ENCODE assay signal across 1 fruit fly cellular context in genomic region chr3R:25476744-25477143, dm6.
TF ChIP-seq lines count a peak whose summit lies in the region.

Gene CG4553, minus strand, starts transcription at chr3R:25476915.
Gene MED28, plus strand, starts transcription at chr3R:25477003.

TF ChIP-seq in whole organism, embryonic, 481 proteins besides CTCF, POLR2A, EP300 and RAD21 (continued from another document and continues in another):
- TF ChIP-seq Dip2 (GFP tag; IDR thresholded peaks at IDR 0.05; lab: Robert Waterston, UW) (no peak), CG6683 (GFP tag; optimal IDR thresholded peaks at IDR 0.05; lab: Kevin White, UChicago) (no peak), CG10654 (GFP tag; optimal IDR thresholded peaks at IDR 0.05; lab: Kevin White, UChicago) (no peak), sug (tag; optimal IDR thresholded peaks at IDR 0.05; lab: Kevin White, UChicago) (no peak), unpg (GFP tag; optimal IDR thresholded peaks at IDR 0.05; lab: Kevin White, UChicago) (no peak), Bteb2 (GFP tag; optimal IDR thresholded peaks at IDR 0.05; lab: Kevin White, UChicago) (no peak), nerfin-2 (GFP tag; IDR thresholded peaks at IDR 0.05; lab: Robert Waterston, UW; ENCODE audit: partially characterized antibody) (peak; percentile 74), CG4424 (GFP tag; optimal IDR thresholded peaks at IDR 0.05; lab: Kevin White, UChicago) (no peak), pzg (GFP tag; optimal IDR thresholded peaks at IDR 0.05; lab: Kevin White, UChicago) (peak; percentile 50), bsh (GFP tag; optimal IDR thresholded peaks at IDR 0.05; lab: Kevin White, UChicago) (no peak), Deaf1 (tag; optimal IDR thresholded peaks at IDR 0.05; lab: Kevin White, UChicago) (no peak), bab2 (GFP tag; optimal IDR thresholded peaks at IDR 0.05; lab: Kevin White, UChicago) (no peak), chinmo (GFP tag; IDR thresholded peaks at IDR 0.05; lab: Robert Waterston, UW; ENCODE audit: partially characterized antibody) (peak; percentile 74; the same call in 2 of the 4 replicates), trem (tag; optimal IDR thresholded peaks at IDR 0.05; lab: Kevin White, UChicago) (peak; percentile 32), CG33213 (GFP tag; optimal IDR thresholded peaks at IDR 0.05; lab: Kevin White, UChicago) (no peak), MESR4 (GFP tag; optimal IDR thresholded peaks at IDR 0.05; lab: Kevin White, UChicago) (peak; percentile 58), pum (GFP tag; optimal IDR thresholded peaks at IDR 0.05; lab: Kevin White, UChicago) (no peak), nmo (GFP tag; optimal IDR thresholded peaks at IDR 0.05; lab: Kevin White, UChicago) (peak; percentile 5), CG9817 (tag; optimal IDR thresholded peaks at IDR 0.05; lab: Kevin White, UChicago) (no peak), CG34224 (GFP tag; IDR thresholded peaks at IDR 0.05; lab: Robert Waterston, UW; ENCODE audit: partially characterized antibody) (peak; percentile 89), NC2β (GFP tag; optimal IDR thresholded peaks at IDR 0.05; lab: Kevin White, UChicago) (no peak), prd (optimal IDR thresholded peaks at IDR 0.05; lab: Kevin White, UChicago) (no peak), prd (GFP tag; IDR thresholded peaks at IDR 0.05; lab: Robert Waterston, UW) (no peak), CG8281 (tag; optimal IDR thresholded peaks at IDR 0.05; lab: Kevin White, UChicago) (no peak), CG10321 (GFP tag; IDR thresholded peaks at IDR 0.05; lab: Robert Waterston, UW) (no peak), bcd (GFP tag; optimal IDR thresholded peaks at IDR 0.05; lab: Kevin White, UChicago) (no peak), tio (GFP tag; optimal IDR thresholded peaks at IDR 0.05; lab: Kevin White, UChicago) (no peak), gcm2 (GFP tag; optimal IDR thresholded peaks at IDR 0.05; lab: Kevin White, UChicago) (no peak), CG8765 (GFP tag; IDR thresholded peaks at IDR 0.05; lab: Robert Waterston, UW) (no peak), Dp (GFP tag; optimal IDR thresholded peaks at IDR 0.05; lab: Kevin White, UChicago) (peak; percentile 61), cad (GFP tag; optimal IDR thresholded peaks at IDR 0.05; lab: Kevin White, UChicago) (no peak), amos (GFP tag; IDR thresholded peaks at IDR 0.05; lab: Robert Waterston, UW; ENCODE audit: partially characterized antibody) (peak; percentile 85), Tbp (GFP tag; optimal IDR thresholded peaks at IDR 0.05; lab: Kevin White, UChicago) (no peak), Atf6 (GFP tag; IDR thresholded peaks at IDR 0.05; lab: Robert Waterston, UW) (no peak), CG7963 (GFP tag; IDR thresholded peaks at IDR 0.05; lab: Robert Waterston, UW; ENCODE audit: partially characterized antibody) (peak; percentile 75), CG3407 (GFP tag; optimal IDR thresholded peaks at IDR 0.05; lab: Kevin White, UChicago) (no peak), Optix (GFP tag; IDR thresholded peaks at IDR 0.05; lab: Robert Waterston, UW) (no peak), CG5180 (GFP tag; optimal IDR thresholded peaks at IDR 0.05; lab: Kevin White, UChicago) (no peak), HLH4C (GFP tag; IDR thresholded peaks at IDR 0.05; lab: Robert Waterston, UW; ENCODE audit: partially characterized antibody) (peak; percentile 85), gt (GFP tag; IDR thresholded peaks at IDR 0.05; lab: Robert Waterston, UW) (no peak), wek (GFP tag; optimal IDR thresholded peaks at IDR 0.05; lab: Kevin White, UChicago) (no peak), repo (GFP tag; optimal IDR thresholded peaks at IDR 0.05; lab: Kevin White, UChicago) (no peak), mam (GFP tag; optimal IDR thresholded peaks at IDR 0.05; lab: Kevin White, UChicago) (no peak), pita (GFP tag; optimal IDR thresholded peaks at IDR 0.05; lab: Kevin White, UChicago) (no peak), CG8924 (tag; optimal IDR thresholded peaks at IDR 0.05; lab: Kevin White, UChicago) (no peak), Lpt (GFP tag; optimal IDR thresholded peaks at IDR 0.05; lab: Kevin White, UChicago) (no peak), CG12769 (tag; optimal IDR thresholded peaks at IDR 0.05; lab: Kevin White, UChicago) (no peak), tx (GFP tag; optimal IDR thresholded peaks at IDR 0.05; lab: Kevin White, UChicago) (no peak), CG11398 (GFP tag; optimal IDR thresholded peaks at IDR 0.05; lab: Kevin White, UChicago) (no peak), CG2129 (GFP tag; IDR thresholded peaks at IDR 0.05; lab: Robert Waterston, UW; ENCODE audit: partially characterized antibody) (peak; percentile 55), CG12236 (GFP tag; optimal IDR thresholded peaks at IDR 0.05; lab: Kevin White, UChicago) (no peak), tin (GFP tag; optimal IDR thresholded peaks at IDR 0.05; lab: Kevin White, UChicago) (no peak), CG2199 (GFP tag; IDR thresholded peaks at IDR 0.05; lab: Robert Waterston, UW) (no peak), Pdp1 (GFP tag; optimal IDR thresholded peaks at IDR 0.05; lab: Kevin White, UChicago) (peak in 1 of 2 experiments; percentile 92), Asciz (GFP tag; optimal IDR thresholded peaks at IDR 0.05; lab: Kevin White, UChicago) (no peak), Dref (GFP tag; IDR thresholded peaks at IDR 0.05; lab: Robert Waterston, UW) (peak; percentile 85), Hand (GFP tag; optimal IDR thresholded peaks at IDR 0.05; lab: Kevin White, UChicago) (no peak), CG9609 (GFP tag; optimal IDR thresholded peaks at IDR 0.05; lab: Kevin White, UChicago) (no peak), trh (GFP tag; optimal IDR thresholded peaks at IDR 0.05; lab: Kevin White, UChicago) (no peak), CG13894 (tag; optimal IDR thresholded peaks at IDR 0.05; lab: Kevin White, UChicago) (no peak), eve (GFP tag; optimal IDR thresholded peaks at IDR 0.05; lab: Kevin White, UChicago) (no peak), caup (GFP tag; optimal IDR thresholded peaks at IDR 0.05; lab: Kevin White, UChicago; ENCODE audit: severe bottlenecking) (no peak), stwl (tag; optimal IDR thresholded peaks at IDR 0.05; lab: Kevin White, UChicago) (peak; percentile 67), Nf-YC (tag; optimal IDR thresholded peaks at IDR 0.05; lab: Kevin White, UChicago) (peak; percentile 4), CG4730 (GFP tag; IDR thresholded peaks at IDR 0.05; lab: Robert Waterston, UW) (no peak), B-H1 (GFP tag; IDR thresholded peaks at IDR 0.05; lab: Robert Waterston, UW) (no peak), sim (GFP tag; IDR thresholded peaks at IDR 0.05; lab: Robert Waterston, UW) (no peak), CG12659 (GFP tag; optimal IDR thresholded peaks at IDR 0.05; lab: Kevin White, UChicago) (peak; percentile 41), her (GFP tag; optimal IDR thresholded peaks at IDR 0.05; lab: Kevin White, UChicago) (no peak), sd (tag; optimal IDR thresholded peaks at IDR 0.05; lab: Kevin White, UChicago) (no peak), emc (GFP tag; optimal IDR thresholded peaks at IDR 0.05; lab: Kevin White, UChicago) (no peak), CG4617 (GFP tag; optimal IDR thresholded peaks at IDR 0.05; lab: Kevin White, UChicago; ENCODE audit: borderline replicate concordance) (peak; percentile 26), CG7372 (GFP tag; IDR thresholded peaks at IDR 0.05; lab: Robert Waterston, UW) (no peak), Gug (GFP tag; IDR thresholded peaks at IDR 0.05; lab: Robert Waterston, UW) (no peak), Mrtf (GFP tag; IDR thresholded peaks at IDR 0.05; lab: Robert Waterston, UW) (no peak), onecut (GFP tag; IDR thresholded peaks at IDR 0.05; lab: Robert Waterston, UW) (no peak), croc (GFP tag; conservative IDR thresholded peaks at IDR 0.05; lab: Robert Waterston, UW) (no peak), ro (GFP tag; IDR thresholded peaks at IDR 0.05; lab: Robert Waterston, UW) (no peak), CG11560 (tag; IDR thresholded peaks at IDR 0.05; lab: Robert Waterston, UW) (no peak), YL-1 (GFP tag; optimal IDR thresholded peaks at IDR 0.05; lab: Kevin White, UChicago) (peak; percentile 75), CG30431 (GFP tag; optimal IDR thresholded peaks at IDR 0.05; lab: Kevin White, UChicago) (no peak), fru (optimal IDR thresholded peaks at IDR 0.05; lab: Kevin White, UChicago) (no peak), Jarid2 (GFP tag; optimal IDR thresholded peaks at IDR 0.05; lab: Kevin White, UChicago) (no peak), CG30403 (GFP tag; optimal IDR thresholded peaks at IDR 0.05; lab: Kevin White, UChicago) (no peak), Oaz (GFP tag; IDR thresholded peaks at IDR 0.05; lab: Robert Waterston, UW) (no peak), BEAF-32 (GFP tag; optimal IDR thresholded peaks at IDR 0.05; lab: Kevin White, UChicago) (peak; percentile 76), sna (GFP tag; IDR thresholded peaks at IDR 0.05; lab: Robert Waterston, UW; ENCODE audit: partially characterized antibody) (peak; percentile 87), vnd (GFP tag; IDR thresholded peaks at IDR 0.05; lab: Robert Waterston, UW; ENCODE audit: partially characterized antibody) (peak; percentile 71), esg (GFP tag; conservative IDR thresholded peaks at IDR 0.05; lab: Robert Waterston, UW) (no peak), ATbp (GFP tag; optimal IDR thresholded peaks at IDR 0.05; lab: Kevin White, UChicago) (no peak), CG9797 (GFP tag; optimal IDR thresholded peaks at IDR 0.05; lab: Kevin White, UChicago) (no peak), CG6272 (GFP tag; IDR thresholded peaks at IDR 0.05; lab: Robert Waterston, UW) (no peak), hb (GFP tag; IDR thresholded peaks at IDR 0.05; lab: Robert Waterston, UW; ENCODE audit: partially characterized antibody) (peak; percentile 66; the same call in 2 of the 3 replicates), CG16863 (GFP tag; optimal IDR thresholded peaks at IDR 0.05; lab: Kevin White, UChicago) (no peak), ssp (GFP tag; IDR thresholded peaks at IDR 0.05; lab: Robert Waterston, UW) (no peak), gfzf (GFP tag; optimal IDR thresholded peaks at IDR 0.05; lab: Kevin White, UChicago) (no peak), BtbVII (GFP tag; optimal IDR thresholded peaks at IDR 0.05; lab: Kevin White, UChicago) (no peak), Scr (GFP tag; IDR thresholded peaks at IDR 0.05; lab: Robert Waterston, UW; ENCODE audit: partially characterized antibody) (peak; percentile 80), Hr3 (GFP tag; optimal IDR thresholded peaks at IDR 0.05; lab: Kevin White, UChicago) (no peak), danr (GFP tag; IDR thresholded peaks at IDR 0.05; lab: Robert Waterston, UW) (no peak), CG6175 (GFP tag; IDR thresholded peaks at IDR 0.05; lab: Robert Waterston, UW) (no peak), Side (GFP tag; optimal IDR thresholded peaks at IDR 0.05; lab: Kevin White, UChicago) (no peak), TFAM (GFP tag; optimal IDR thresholded peaks at IDR 0.05; lab: Kevin White, UChicago) (no peak), CG8388 (GFP tag; optimal IDR thresholded peaks at IDR 0.05; lab: Kevin White, UChicago) (no peak), zen (tag; optimal IDR thresholded peaks at IDR 0.05; lab: Kevin White, UChicago) (no peak), E2f2 (GFP tag; IDR thresholded peaks at IDR 0.05; lab: Robert Waterston, UW) (peak; percentile 59; the same call in 1 of the 2 replicates), CG11695 (GFP tag; IDR thresholded peaks at IDR 0.05; lab: Robert Waterston, UW) (no peak), schlank (tag; optimal IDR thresholded peaks at IDR 0.05; lab: Kevin White, UChicago) (no peak), Atf3 (GFP tag; optimal IDR thresholded peaks at IDR 0.05; lab: Kevin White, UChicago) (no peak), pan (optimal IDR thresholded peaks at IDR 0.05; lab: Kevin White, UChicago) (no peak), pan (GFP tag; optimal IDR thresholded peaks at IDR 0.05 in 1 of 2, IDR thresholded peaks at IDR 0.05 in 1 of 2) (no peak), CG42726 (GFP tag; IDR thresholded peaks at IDR 0.05; lab: Robert Waterston, UW; ENCODE audit: partially characterized antibody) (peak; percentile 64; the same call in 1 of the 2 replicates), hth (optimal IDR thresholded peaks at IDR 0.05; lab: Kevin White, UChicago) (no peak), HmgZ (tag; optimal IDR thresholded peaks at IDR 0.05; lab: Kevin White, UChicago) (peak; percentile 18), Stat92E (GFP tag; optimal IDR thresholded peaks at IDR 0.05; lab: Kevin White, UChicago) (no peak), CkIIα-i1 (GFP tag; IDR thresholded peaks at IDR 0.05; lab: Robert Waterston, UW) (no peak), dimm (GFP tag; IDR thresholded peaks at IDR 0.05; lab: Robert Waterston, UW) (no peak), CG17568 (GFP tag; optimal IDR thresholded peaks at IDR 0.05; lab: Kevin White, UChicago) (no peak), CG17328 (GFP tag; IDR thresholded peaks at IDR 0.05; lab: Robert Waterston, UW) (no peak), Sox100B (GFP tag; optimal IDR thresholded peaks at IDR 0.05; lab: Kevin White, UChicago) (no peak), Opbp (GFP tag; IDR thresholded peaks at IDR 0.05; lab: Robert Waterston, UW; ENCODE audit: partially characterized antibody) (peak; percentile 87; the same call in 2 of the 3 replicates), Doc3 (GFP tag; IDR thresholded peaks at IDR 0.05; lab: Robert Waterston, UW; ENCODE audit: partially characterized antibody) (peak; percentile 91), CG13296 (GFP tag; optimal IDR thresholded peaks at IDR 0.05; lab: Kevin White, UChicago) (no peak), CG7786 (GFP tag; optimal IDR thresholded peaks at IDR 0.05; lab: Kevin White, UChicago) (no peak), CG10543 (GFP tag; optimal IDR thresholded peaks at IDR 0.05; lab: Kevin White, UChicago) (no peak), CG16815 (GFP tag; optimal IDR thresholded peaks at IDR 0.05; lab: Kevin White, UChicago) (no peak), NFAT (GFP tag; IDR thresholded peaks at IDR 0.05; lab: Robert Waterston, UW) (no peak), CG10209 (GFP tag; optimal IDR thresholded peaks at IDR 0.05; lab: Kevin White, UChicago) (no peak), hbn (GFP tag; IDR thresholded peaks at IDR 0.05; lab: Robert Waterston, UW; ENCODE audit: partially characterized antibody) (peak; percentile 85), CG10267 (tag; optimal IDR thresholded peaks at IDR 0.05; lab: Kevin White, UChicago) (peak; percentile 1), br (optimal IDR thresholded peaks at IDR 0.05; lab: Kevin White, UChicago) (no peak), dysf (GFP tag; IDR thresholded peaks at IDR 0.05; lab: Robert Waterston, UW) (no peak), Rfx (GFP tag; IDR thresholded peaks at IDR 0.05; lab: Robert Waterston, UW) (0 out of 2 replicates have a peak, but pooled peaks have one; percentile 8), salm (tag; optimal IDR thresholded peaks at IDR 0.05; lab: Kevin White, UChicago) (no peak), odd (GFP tag; optimal IDR thresholded peaks at IDR 0.05; lab: Kevin White, UChicago) (no peak)
